Worm (Caenorhabditis elegans): ENCODE measurements around the gene srg-33.

The srg-33 gene

ce11 chrV:8269878-8270277, 22.0 kb upstream of the srg-33 start:
- no peak for TF ChIP-seq unc-62 (GFP tag; optimal IDR thresholded peaks at IDR 0.05)

ce11 chrV:8271395-8271794, 20.5 kb upstream of the srg-33 start:
- no peak for TF ChIP-seq unc-62 (GFP tag; optimal IDR thresholded peaks at IDR 0.05)

DNA sequence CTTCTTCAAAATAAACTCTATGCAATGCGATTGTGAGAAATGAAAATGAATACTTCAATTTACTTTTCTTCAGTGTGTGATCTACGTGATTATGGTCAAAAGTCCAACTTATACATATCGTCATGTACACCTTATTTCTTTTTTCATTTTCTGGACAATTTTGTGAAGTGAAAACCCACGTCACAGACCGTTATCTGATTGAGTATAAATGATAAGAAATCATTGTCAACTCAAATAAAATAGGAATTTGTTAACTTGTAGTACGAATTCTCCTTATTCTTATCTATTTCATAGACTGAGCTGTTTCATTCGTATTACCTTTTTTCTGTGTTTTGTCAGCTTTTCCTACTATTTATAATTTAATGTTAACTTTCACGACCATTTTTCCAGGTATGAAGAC, 19.9 kb upstream of the srg-33 start, which contains the start of gene asp-5:
Gene asp-5, plus strand, starts transcription at position 391 of the 400 bp plus-strand sequence.
- TF ChIP-seq unc-62 (GFP tag; optimal IDR thresholded peaks at IDR 0.05): no peak

DNA sequence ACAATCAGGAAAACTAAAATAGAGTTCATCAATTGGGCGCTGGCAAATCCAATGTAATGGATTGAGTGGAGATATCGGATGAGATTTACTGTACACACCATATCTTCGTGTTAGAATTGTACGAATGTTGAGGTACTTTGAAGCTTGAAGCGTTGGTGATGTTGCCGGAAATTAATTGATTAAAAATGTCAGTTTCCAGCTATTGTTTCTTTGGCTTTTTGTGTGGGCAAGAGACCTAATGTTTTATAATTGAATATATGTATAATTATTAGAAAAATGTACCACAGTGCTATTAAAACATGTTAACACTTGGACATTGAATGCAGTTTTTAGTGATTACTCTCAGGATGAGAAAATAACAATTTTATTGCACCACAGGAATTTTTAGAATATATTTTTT, 13.0 kb upstream of the srg-33 start, which contains the start of gene str-136:
Gene str-136, minus strand, starts transcription at position 101 of the 400 bp plus-strand sequence.
- TF ChIP-seq unc-62 (GFP tag; optimal IDR thresholded peaks at IDR 0.05): no peak

DNA sequence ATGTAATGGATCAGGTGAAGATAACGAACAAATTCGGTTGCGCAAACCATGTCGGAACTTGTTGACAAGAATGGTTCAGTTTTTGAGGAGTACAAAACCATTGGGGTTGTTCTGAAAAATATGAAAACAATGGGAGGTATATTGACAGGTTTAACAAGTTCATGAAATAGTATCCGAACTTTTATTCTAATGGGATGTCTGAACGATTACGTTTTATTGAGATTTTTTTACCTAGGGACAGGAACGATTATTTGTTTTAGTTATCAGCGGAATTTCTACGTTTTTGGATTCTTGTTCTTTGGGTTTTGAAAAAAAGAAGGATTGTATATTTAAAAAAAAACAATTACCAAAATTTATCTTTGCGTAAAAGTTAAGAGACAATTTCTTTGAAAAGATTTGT, 11.1 kb upstream of the srg-33 start, which contains the start of gene str-135:
Gene str-135, minus strand, starts transcription at position 101 of the 400 bp plus-strand sequence.
- no peak for TF ChIP-seq unc-62 (GFP tag; optimal IDR thresholded peaks at IDR 0.05)

DNA sequence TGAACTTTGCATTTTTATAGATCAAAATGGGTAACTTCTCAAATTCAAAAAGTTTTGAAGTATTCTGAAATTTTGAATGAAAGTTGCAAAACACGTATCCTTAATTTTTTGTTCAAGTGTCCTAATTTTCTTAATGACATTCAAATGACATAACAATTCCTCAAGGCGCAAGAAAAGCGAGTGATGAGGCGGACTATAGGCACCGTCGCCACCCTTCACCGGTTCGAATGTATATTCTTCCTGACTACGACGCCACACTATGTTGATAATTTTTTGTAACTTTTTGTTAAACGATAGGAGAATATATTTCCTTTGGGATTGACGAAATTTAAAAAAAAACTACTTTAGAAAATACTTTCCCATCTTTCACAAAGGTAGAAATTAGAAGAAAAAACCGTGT, 10.2 kb upstream of the srg-33 start:
- TF ChIP-seq unc-62 (GFP tag; optimal IDR thresholded peaks at IDR 0.05): no peak

ce11 chrV:8282933-8283332, 8.9 kb upstream of the srg-33 start:
- no peak for TF ChIP-seq unc-62 (GFP tag; optimal IDR thresholded peaks at IDR 0.05)

- TF ChIP-seq unc-62 (GFP tag; optimal IDR thresholded peaks at IDR 0.05): no peak
Observed at ce11 chrV:8284800-8285199, 7.1 kb upstream of the srg-33 start, which contains the start of gene slc-17.5. Gene slc-17.5, minus strand, starts transcription at chrV:8284900.

ce11 chrV:8285455-8285854, 6.4 kb upstream of the srg-33 start:
- TF ChIP-seq unc-62 (GFP tag; optimal IDR thresholded peaks at IDR 0.05): no peak

DNA sequence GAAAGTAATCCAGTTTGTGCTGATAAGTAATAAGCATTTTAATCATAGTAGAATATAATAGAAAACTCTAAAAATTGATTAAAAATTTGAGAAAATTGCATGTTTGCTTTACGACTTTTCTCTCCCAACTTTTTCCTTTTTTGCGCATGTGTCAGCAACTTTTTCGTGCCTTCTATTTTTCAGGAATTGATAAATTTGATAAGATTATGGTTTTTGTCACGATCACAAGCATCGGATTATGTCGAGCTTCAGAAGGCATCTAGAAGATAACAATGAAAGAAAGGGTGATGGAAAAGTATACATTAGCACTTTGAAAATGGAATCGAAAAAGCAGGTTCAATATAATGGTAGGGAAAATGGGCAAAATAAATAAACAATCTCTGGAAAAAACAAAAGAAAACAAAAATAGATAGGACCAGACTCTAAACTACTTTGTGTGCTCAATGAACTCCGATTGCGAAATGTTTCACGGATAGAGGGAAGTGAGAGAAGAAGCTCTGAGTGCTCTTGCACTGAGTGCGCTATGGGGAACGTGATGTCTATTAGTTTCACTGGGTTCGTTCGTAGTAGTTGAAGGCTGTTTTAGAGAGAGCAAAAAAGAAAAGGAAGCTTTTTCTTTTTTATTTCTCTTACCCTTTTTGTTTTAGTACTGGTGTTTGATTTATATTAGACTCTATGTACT, 3.6 kb upstream of the srg-33 start:
- no peak for TF ChIP-seq unc-62 (GFP tag; optimal IDR thresholded peaks at IDR 0.05)

DNA sequence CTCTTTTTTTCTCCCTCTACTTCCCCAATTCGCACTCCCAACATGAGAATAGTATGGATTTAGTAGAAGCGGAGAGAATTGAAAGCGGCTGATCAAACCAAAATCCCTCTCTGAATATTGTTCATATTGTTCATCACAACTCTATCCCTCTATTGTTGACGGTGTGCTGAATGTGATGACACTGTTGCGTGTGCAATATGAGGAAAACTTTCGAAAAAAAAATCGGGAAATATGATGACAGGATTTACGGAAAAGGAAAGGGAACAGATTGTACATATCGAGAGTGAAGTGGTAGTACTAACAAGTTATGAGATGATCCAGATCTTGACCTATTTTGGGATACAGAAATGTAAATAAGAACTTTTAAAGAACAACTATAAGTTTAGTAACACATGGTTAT, 4.0 kb downstream of the srg-33 start, which contains the start of gene smex-1:
Gene smex-1, minus strand, starts transcription at position 101 of the 400 bp plus-strand sequence.
- no peak for TF ChIP-seq unc-62 (GFP tag; optimal IDR thresholded peaks at IDR 0.05)

ce11 chrV:8297504-8297903, 5.6 kb downstream of the srg-33 start, which contains the start of gene W02D7.4:
Gene W02D7.4, minus strand, starts transcription at chrV:8297604.
- TF ChIP-seq unc-62 (GFP tag; optimal IDR thresholded peaks at IDR 0.05): no peak

DNA sequence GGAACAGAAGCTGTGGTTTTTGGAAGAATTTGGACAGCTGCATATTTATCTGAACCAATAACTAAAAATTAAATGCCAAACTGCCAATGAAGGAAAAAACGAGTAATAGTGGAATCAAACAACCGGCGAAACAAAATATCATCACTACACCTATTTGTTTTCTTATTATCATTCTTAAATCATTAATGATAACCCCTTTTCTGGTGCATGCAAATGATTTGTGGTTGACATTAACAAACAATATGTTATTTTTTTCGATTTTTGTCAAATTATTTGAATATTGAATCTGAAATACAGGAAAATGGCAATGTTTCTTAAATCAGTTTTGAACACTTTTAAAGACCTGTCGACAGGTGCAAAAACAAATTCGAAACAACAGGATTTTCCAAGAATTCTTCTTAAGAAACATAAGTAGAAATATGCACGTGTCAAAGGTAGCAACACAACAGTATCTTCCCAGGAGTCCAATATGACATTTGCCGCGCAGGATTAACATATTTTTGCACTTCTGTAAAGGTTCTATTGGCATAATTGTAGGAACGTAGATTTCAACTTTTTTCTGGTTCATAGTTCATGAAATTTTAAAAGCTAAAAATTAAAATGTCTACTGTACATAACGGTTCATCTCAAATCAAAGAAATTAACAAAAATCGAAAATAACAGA, 7.5 kb downstream of the srg-33 start, which contains the start of gene W02D7.5:
Gene W02D7.5, minus strand, starts transcription at position 51 of the 664 bp plus-strand sequence.
- TF ChIP-seq unc-62 (GFP tag; optimal IDR thresholded peaks at IDR 0.05): no peak

DNA sequence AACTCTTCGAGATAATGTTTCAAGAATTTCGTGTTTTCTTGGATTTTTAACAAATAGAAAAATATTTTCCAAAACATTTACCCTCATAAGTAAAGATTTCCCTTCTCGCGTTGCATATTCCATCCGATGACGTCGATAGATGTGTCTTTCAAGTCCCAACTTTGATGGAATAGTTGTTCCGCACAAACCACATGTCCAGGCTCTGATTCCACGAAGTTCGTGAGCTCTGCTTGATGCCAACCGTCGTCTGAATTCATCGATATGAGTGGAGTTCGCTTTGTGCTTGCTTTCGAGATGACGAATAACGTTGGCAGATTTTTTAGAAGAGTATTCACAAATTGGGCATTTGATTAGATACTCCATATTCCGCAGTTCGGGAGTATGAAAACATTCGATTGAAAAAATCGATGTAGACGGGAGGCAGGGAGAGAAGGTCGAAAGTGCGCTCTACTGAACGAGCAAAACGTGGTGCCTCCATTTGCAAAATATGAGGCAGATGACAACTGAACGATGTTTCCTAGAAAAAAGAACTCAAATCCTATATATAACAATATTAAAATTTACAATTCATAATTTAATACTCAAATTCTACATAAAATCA, 9.2 kb downstream of the srg-33 start, which contains the start of gene W02D7.6:
Gene W02D7.6, minus strand, starts transcription at position 573 of the 601 bp plus-strand sequence.
- no peak for TF ChIP-seq unc-62 (GFP tag; optimal IDR thresholded peaks at IDR 0.05)

DNA sequence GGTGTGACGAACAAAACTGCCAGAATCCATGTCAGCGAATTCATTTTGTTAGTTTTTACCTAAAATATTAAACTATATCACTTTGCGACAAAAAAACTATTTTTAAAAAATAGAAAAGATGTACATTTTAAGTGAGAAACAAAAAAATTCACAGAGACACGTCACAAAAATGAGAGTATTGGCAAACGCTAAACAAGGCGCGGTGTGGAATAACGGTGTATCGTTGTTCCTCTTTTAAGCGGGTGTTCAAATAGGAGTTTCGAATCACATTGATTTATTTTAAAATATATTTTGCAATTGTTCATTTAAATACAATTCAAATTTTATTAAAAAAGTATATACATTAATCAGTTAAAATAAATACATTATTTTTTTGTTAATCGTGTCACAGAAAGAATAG, 10.7 kb downstream of the srg-33 start, which contains the start of gene sel-9:
Gene sel-9, minus strand, starts transcription at position 59 of the 400 bp plus-strand sequence.
- no peak for TF ChIP-seq unc-62 (GFP tag; optimal IDR thresholded peaks at IDR 0.05)
